Fruit fly (Drosophila melanogaster) whole organism, embryonic: ENCODE data around the gene CG11294.

ENCODE experiments used
- ATbp ChIP-seq: fragments of 200-800 bp; sonication (Bioruptor generic); optimal IDR thresholded peaks from 2 replicates; lab custom pipeline; 2017; ENCODE audit warnings: missing biosample characterization, mild to moderate bottlenecking, missing genetic modification characterization, missing genetic modification reagents
- Adf1 ChIP-seq: fragments of 200-800 bp; sonication (Bioruptor generic); IDR thresholded peaks from 2 replicates; pipeline ENCODE4 v1.3.6; 2022; ENCODE audit warnings: missing biosample characterization, missing genetic modification characterization
- Antp ChIP-seq: fragments of 200-800 bp; sonication (Bioruptor generic); optimal IDR thresholded peaks from 3 replicates; lab custom pipeline; 2016; ENCODE audit warnings: missing biosample characterization, missing genetic modification characterization
- CG10274 ChIP-seq: fragments of 200-800 bp; sonication (Bioruptor generic); optimal IDR thresholded peaks from 3 replicates; lab custom pipeline; 2017; ENCODE audit warnings: missing biosample characterization, mild to moderate bottlenecking, missing genetic modification characterization
- CG14710 ChIP-seq: fragments of 200-800 bp; sonication (Bioruptor generic); optimal IDR thresholded peaks from 3 replicates; lab custom pipeline; 2019; ENCODE audit warnings: missing biosample characterization, mild to moderate bottlenecking, missing genetic modification characterization, moderate library complexity
- CG17359 ChIP-seq: fragments of 200-800 bp; sonication (Bioruptor generic); optimal IDR thresholded peaks from 3 replicates; lab custom pipeline; 2018; ENCODE audit warnings: missing biosample characterization, mild to moderate bottlenecking, missing genetic modification characterization, moderate library complexity
- CG17361 ChIP-seq: fragments of 200-800 bp; sonication (Bioruptor generic); IDR thresholded peaks from 3 replicates; pipeline ENCODE4 v1.3.6; 2022; ENCODE audit warnings: missing biosample characterization, missing genetic modification characterization
- CG17385 ChIP-seq: fragments of 200-800 bp; sonication (Bioruptor generic); optimal IDR thresholded peaks from 3 replicates; lab custom pipeline; 2018; ENCODE audit warnings: missing biosample characterization, mild to moderate bottlenecking, missing genetic modification characterization
- CG1792 ChIP-seq: fragments of 200-800 bp; sonication (Bioruptor generic); optimal IDR thresholded peaks from 2 replicates; lab custom pipeline; 2016; ENCODE audit warnings: missing biosample characterization, missing genetic modification characterization
- CG2678 ChIP-seq: fragments of 200-800 bp; sonication (Bioruptor generic); optimal IDR thresholded peaks from 3 replicates; lab custom pipeline; 2019; ENCODE audit warnings: missing biosample characterization, mild to moderate bottlenecking, missing genetic modification characterization, moderate library complexity
- CG3407 ChIP-seq: fragments of 200-800 bp; sonication (Bioruptor generic); optimal IDR thresholded peaks from 2 replicates; lab custom pipeline; 2018; ENCODE audit warnings: missing biosample characterization, mild to moderate bottlenecking, missing genetic modification characterization
- CG34224 ChIP-seq: fragments of 200-800 bp; sonication (Bioruptor generic); IDR thresholded peaks from 3 replicates; pipeline ENCODE4 v1.3.6; 2022; ENCODE audit warnings: missing biosample characterization, missing genetic modification characterization; ENCODE audit not compliant: partially characterized antibody
- CG42726 ChIP-seq: fragments of 200-800 bp; sonication (Bioruptor generic); IDR thresholded peaks from 2 replicates; pipeline ENCODE4 v1.3.6; 2022; ENCODE audit warnings: missing biosample characterization, missing genetic modification characterization; ENCODE audit not compliant: partially characterized antibody
- CG4820 ChIP-seq: fragments of 200-800 bp; sonication (Bioruptor generic); optimal IDR thresholded peaks from 3 replicates; lab custom pipeline; 2016; ENCODE audit warnings: missing biosample characterization, missing genetic modification characterization
- CG7556 ChIP-seq: fragments of 200-800 bp; sonication (Bioruptor generic); optimal IDR thresholded peaks from 2 replicates; lab custom pipeline; 2017; ENCODE audit warnings: missing biosample characterization, mild to moderate bottlenecking, missing genetic modification characterization
- CG7839 ChIP-seq: fragments of 200-800 bp; sonication (Bioruptor generic); optimal IDR thresholded peaks from 3 replicates; lab custom pipeline; 2018; ENCODE audit warnings: missing biosample characterization, mild to moderate bottlenecking, missing genetic modification characterization, moderate library complexity
- CG8281 ChIP-seq: fragments of 200-800 bp; sonication (Bioruptor generic); optimal IDR thresholded peaks from 2 replicates; lab custom pipeline; 2018; ENCODE audit warnings: missing biosample characterization, mild to moderate bottlenecking, missing genetic modification characterization, moderate library complexity
- CG9727 ChIP-seq: fragments of 200-800 bp; sonication (Bioruptor generic); optimal IDR thresholded peaks from 3 replicates; lab custom pipeline; 2017; ENCODE audit warnings: missing biosample characterization, mild to moderate bottlenecking, missing genetic modification characterization
- CG9817 ChIP-seq: fragments of 200-800 bp; sonication (Bioruptor generic); optimal IDR thresholded peaks from 2 replicates; lab custom pipeline; 2018; ENCODE audit warnings: missing biosample characterization, mild to moderate bottlenecking, missing genetic modification characterization, moderate library complexity
- Fer1 ChIP-seq: fragments of 200-800 bp; sonication (Bioruptor generic); optimal IDR thresholded peaks from 2 replicates; lab custom pipeline; 2017; ENCODE audit warnings: missing biosample characterization, mild to moderate bottlenecking, missing genetic modification characterization
- Hmx ChIP-seq: fragments of 200-800 bp; sonication (Bioruptor generic); optimal IDR thresholded peaks from 2 replicates; lab custom pipeline; 2016; ENCODE audit warnings: missing biosample characterization, missing genetic modification characterization
- Hr51 ChIP-seq, 2 experiments: fragments of 200-800 bp; sonication (Bioruptor generic); optimal IDR thresholded peaks; 2 replicates in 1 of 2; 3 replicates in 1 of 2; lab custom pipeline; 2016 to 2018; ENCODE audit warnings: missing biosample characterization in 2 of 2, missing genetic modification characterization in 2 of 2, mild to moderate bottlenecking in 1 of 2, moderate library complexity in 1 of 2
- Mad ChIP-seq: fragments of 200-800 bp; sonication (Bioruptor generic); optimal IDR thresholded peaks from 2 replicates; lab custom pipeline; 2016; ENCODE audit warnings: missing biosample characterization, missing genetic modification characterization
- Meics ChIP-seq: fragments of 200-800 bp; sonication (Bioruptor generic); optimal IDR thresholded peaks from 2 replicates; lab custom pipeline; 2017; ENCODE audit warnings: missing biosample characterization, mild to moderate bottlenecking, missing genetic modification characterization
- NFAT ChIP-seq: fragments of 200-800 bp; sonication (Bioruptor generic); IDR thresholded peaks from 2 replicates; pipeline ENCODE4 v1.3.6; 2022; ENCODE audit warnings: missing biosample characterization, missing genetic modification characterization
- Nf-YB ChIP-seq: fragments of 200-800 bp; sonication (Bioruptor generic); optimal IDR thresholded peaks from 3 replicates; lab custom pipeline; 2019; ENCODE audit warnings: missing biosample characterization, mild to moderate bottlenecking, missing genetic modification characterization, moderate library complexity
- Nf-YC ChIP-seq: fragments of 200-800 bp; optimal IDR thresholded peaks from 3 replicates; lab custom pipeline; 2019; ENCODE audit warnings: missing biosample characterization, mild to moderate bottlenecking, missing genetic modification characterization, moderate library complexity
- Sox100B ChIP-seq: fragments of 200-800 bp; sonication (Bioruptor generic); optimal IDR thresholded peaks from 3 replicates; lab custom pipeline; 2018; ENCODE audit warnings: missing biosample characterization, mild to moderate bottlenecking, missing genetic modification characterization
- Sry-δ ChIP-seq: fragments of 200-800 bp; sonication (Bioruptor generic); optimal IDR thresholded peaks from 2 replicates; lab custom pipeline; 2016; ENCODE audit warnings: missing biosample characterization, missing genetic modification characterization
- abd-A ChIP-seq: fragments of 200-800 bp; sonication (Bioruptor generic); optimal IDR thresholded peaks from 3 replicates; lab custom pipeline; 2019; ENCODE audit warnings: missing biosample characterization, mild to moderate bottlenecking, missing genetic modification characterization, moderate library complexity
- cg ChIP-seq: fragments of 200-800 bp; sonication (Bioruptor generic); optimal IDR thresholded peaks from 3 replicates; lab custom pipeline; 2019; ENCODE audit warnings: missing biosample characterization, mild to moderate bottlenecking, missing genetic modification characterization, moderate library complexity
- crol ChIP-seq: fragments of 200-800 bp; sonication (Bioruptor generic); IDR thresholded peaks from 2 replicates; pipeline ENCODE4 v1.3.6; 2022; ENCODE audit warnings: missing biosample characterization, missing genetic modification characterization
- dmrt99B ChIP-seq: fragments of 200-800 bp; sonication (Bioruptor generic); optimal IDR thresholded peaks from 2 replicates; lab custom pipeline; 2018; ENCODE audit warnings: missing biosample characterization, mild to moderate bottlenecking, missing genetic modification characterization, moderate library complexity
- ewg ChIP-seq: fragments of 200-800 bp; sonication (Bioruptor generic); optimal IDR thresholded peaks from 3 replicates; lab custom pipeline; 2017; ENCODE audit warnings: mild to moderate bottlenecking, missing biosample characterization, missing genetic modification reagents, missing genetic modification characterization
- fd3F ChIP-seq: fragments of 200-800 bp; sonication (Bioruptor generic); optimal IDR thresholded peaks from 2 replicates; lab custom pipeline; 2018; ENCODE audit warnings: missing biosample characterization, mild to moderate bottlenecking, missing genetic modification characterization, moderate library complexity
- ftz-f1 ChIP-seq: fragments of 200-800 bp; sonication (Bioruptor generic); optimal IDR thresholded peaks from 2 replicates; lab custom pipeline; 2016; ENCODE audit warnings: missing biosample characterization, missing genetic modification characterization
- lab ChIP-seq: fragments of 200-800 bp; sonication (Bioruptor generic); optimal IDR thresholded peaks from 3 replicates; lab custom pipeline; 2017; ENCODE audit warnings: missing biosample characterization, missing genetic modification characterization, mild to moderate bottlenecking, moderate library complexity, missing genetic modification reagents
- lov ChIP-seq, 2 experiments: fragments of 200-800 bp in 1 of 2; fragments of >200 bp in 1 of 2; sonication (Bioruptor generic) in 1 of 2; IDR thresholded peaks in 1 of 2; optimal IDR thresholded peaks in 1 of 2; 2 replicates in 1 of 2; 3 replicates in 1 of 2; pipeline versions ENCODE4 v1.3.6 to Lab custom; 2017 to 2022; ENCODE audit warnings: missing biosample characterization in 1 of 2, missing genetic modification characterization in 1 of 2
- nerfin-1 ChIP-seq: fragments of 200-800 bp; sonication (Bioruptor generic); optimal IDR thresholded peaks from 3 replicates; lab custom pipeline; 2019; ENCODE audit warnings: missing biosample characterization, mild to moderate bottlenecking, missing genetic modification characterization, moderate library complexity
- nmo ChIP-seq: fragments of 200-800 bp; sonication (Bioruptor generic); optimal IDR thresholded peaks from 2 replicates; lab custom pipeline; 2018; ENCODE audit warnings: missing biosample characterization, mild to moderate bottlenecking, missing genetic modification characterization, moderate library complexity
- phol ChIP-seq: fragments of 200-800 bp; sonication (Bioruptor generic); optimal IDR thresholded peaks from 3 replicates; lab custom pipeline; 2018; ENCODE audit warnings: missing biosample characterization, mild to moderate bottlenecking, missing genetic modification characterization, moderate library complexity
- pros ChIP-seq: fragments of 200-800 bp; sonication (Bioruptor generic); optimal IDR thresholded peaks from 3 replicates; lab custom pipeline; 2019; ENCODE audit warnings: missing biosample characterization, mild to moderate bottlenecking, missing genetic modification characterization, moderate library complexity
- seq ChIP-seq: fragments of 200-800 bp; sonication (Bioruptor generic); IDR thresholded peaks from 2 replicates; pipeline ENCODE4 v1.3.6; 2022; ENCODE audit warnings: missing biosample characterization, missing genetic modification characterization
- ssp ChIP-seq: fragments of 200-800 bp; sonication (Bioruptor generic); IDR thresholded peaks from 2 replicates; pipeline ENCODE4 v1.3.6; 2022; ENCODE audit warnings: missing biosample characterization, missing genetic modification characterization
- trh ChIP-seq: fragments of 200-800 bp; sonication (Bioruptor generic); optimal IDR thresholded peaks from 2 replicates; lab custom pipeline; 2016; ENCODE audit warnings: missing biosample characterization, missing genetic modification characterization
- tup ChIP-seq: fragments of 200-800 bp; sonication (Bioruptor generic); optimal IDR thresholded peaks from 2 replicates; lab custom pipeline; 2016; ENCODE audit warnings: missing biosample characterization, mild to moderate bottlenecking, missing genetic modification characterization, moderate library complexity

Gene CG11294

DNA sequence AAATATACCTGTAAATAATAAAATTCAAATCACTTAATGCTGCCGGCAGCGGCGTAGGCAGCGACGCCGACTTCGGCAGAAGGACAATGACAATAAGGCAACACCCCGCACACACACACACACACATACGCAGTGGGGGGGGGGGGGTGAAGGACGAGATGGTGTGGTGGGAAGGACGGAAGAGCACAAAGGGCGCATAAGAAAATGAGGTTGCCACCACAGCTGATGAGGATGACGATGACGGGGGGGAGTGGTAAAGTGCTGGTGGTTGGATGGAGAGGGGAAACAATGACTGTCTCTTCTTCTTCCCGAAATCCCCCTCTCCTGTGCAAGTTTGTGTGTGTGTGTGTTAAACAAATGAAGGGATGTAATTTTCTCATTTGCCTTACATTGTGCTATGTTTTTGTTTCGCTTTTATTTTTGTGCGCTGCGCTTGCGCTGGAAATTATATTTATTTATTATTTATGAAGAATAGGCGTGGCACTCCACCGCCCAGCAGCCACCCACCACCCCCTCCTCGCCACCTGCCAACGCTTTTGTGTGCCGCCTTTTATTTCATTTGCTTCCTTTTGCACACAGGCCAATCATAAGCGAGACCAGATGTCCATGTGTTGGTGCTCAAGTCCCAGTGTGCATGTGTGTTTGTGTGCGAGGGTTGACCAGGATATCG lies 1.5 kb upstream of the CG11294 start:
- no peak for TF ChIP-seq Mad
- TF ChIP-seq Adf1 (GFP tag; lab: Robert Waterston, UW), result peak; percentile 82
- no peak for TF ChIP-seq phol (tag; lab: Kevin White, UChicago)
- no peak for TF ChIP-seq ssp (GFP tag; lab: Robert Waterston, UW)
- no peak for TF ChIP-seq CG17359 (tag; lab: Kevin White, UChicago)
- TF ChIP-seq lov (optimal IDR thresholded peaks at IDR 0.05; lab: Kevin White, UChicago), result no peak
- TF ChIP-seq lov (GFP tag; IDR thresholded peaks at IDR 0.05; lab: Robert Waterston, UW), result 0 out of 3 replicates have a peak, but pooled peaks have one; percentile 15
- no peak for TF ChIP-seq Sry-δ (GFP tag; lab: Kevin White, UChicago)
- peak; percentile 95 for TF ChIP-seq Nf-YC (tag; lab: Kevin White, UChicago)
- no peak for TF ChIP-seq Fer1
- TF ChIP-seq Nf-YB (GFP tag; lab: Kevin White, UChicago), result peak; percentile 92
- no peak for TF ChIP-seq NFAT (GFP tag; lab: Robert Waterston, UW)
- peak; percentile 63; the same call in 1 of the 2 replicates for TF ChIP-seq seq
- peak; percentile 64 for TF ChIP-seq cg (GFP tag; lab: Kevin White, UChicago)
- TF ChIP-seq crol (GFP tag; lab: Robert Waterston, UW), result peak; percentile 97
- no peak for TF ChIP-seq nerfin-1
- no peak for TF ChIP-seq CG3407
- no peak; the same call in 2 of the 3 replicates for TF ChIP-seq CG17361
- no peak for TF ChIP-seq CG42726 (GFP tag; lab: Robert Waterston, UW)
- TF ChIP-seq CG17385, result peak; percentile 74
- no peak for TF ChIP-seq Antp (GFP tag; lab: Kevin White, UChicago)
- peak; percentile 77 for TF ChIP-seq ewg (GFP tag; lab: Kevin White, UChicago)
- TF ChIP-seq CG10274 (GFP tag; lab: Kevin White, UChicago), result no peak
- no peak for TF ChIP-seq Hmx (GFP tag; lab: Kevin White, UChicago)
- TF ChIP-seq abd-A (tag; lab: Kevin White, UChicago), result peak; percentile 82
- no peak for TF ChIP-seq CG8281 (tag; lab: Kevin White, UChicago)
- peak; percentile 25 for TF ChIP-seq pros (GFP tag; lab: Kevin White, UChicago)
- TF ChIP-seq CG4820 (GFP tag; lab: Kevin White, UChicago), result no peak

- TF ChIP-seq dmrt99B (tag; lab: Kevin White, UChicago) (peak; percentile 50), CG34224 (GFP tag; lab: Robert Waterston, UW) (no peak), CG14710 (peak; percentile 10), CG2678 (tag; lab: Kevin White, UChicago) (peak; percentile 56), tup (GFP tag; lab: Kevin White, UChicago) (no peak), lab (GFP tag; lab: Kevin White, UChicago) (no peak), CG1792 (no peak), nmo (peak; percentile 27), ftz-f1 (GFP tag; lab: Kevin White, UChicago) (no peak), phol (tag; lab: Kevin White, UChicago) (peak; percentile 29), CG9817 (tag; lab: Kevin White, UChicago) (no peak), CG7556 (GFP tag; lab: Kevin White, UChicago) (peak; percentile 39), Sox100B (peak; percentile 31), CG9727 (GFP tag; lab: Kevin White, UChicago) (peak; percentile 18), trh (GFP tag; lab: Kevin White, UChicago) (no peak), Meics (peak; percentile 10), fd3F (GFP tag; lab: Kevin White, UChicago) (no peak), ATbp (GFP tag; lab: Kevin White, UChicago) (no peak), Hr51 (GFP tag; optimal IDR thresholded peaks at IDR 0.05; lab: Kevin White, UChicago) (peak in 1 of 2 experiments; percentile 36), CG7839 (tag; lab: Kevin White, UChicago) (peak; percentile 53)
These were observed 824 bp upstream of the CG11294 start for dm6 chrX:8694066-8694822.
